Worm (Caenorhabditis elegans): ENCODE measurements around the gene C37E2.10.

The C37E2.10 gene

DNA sequence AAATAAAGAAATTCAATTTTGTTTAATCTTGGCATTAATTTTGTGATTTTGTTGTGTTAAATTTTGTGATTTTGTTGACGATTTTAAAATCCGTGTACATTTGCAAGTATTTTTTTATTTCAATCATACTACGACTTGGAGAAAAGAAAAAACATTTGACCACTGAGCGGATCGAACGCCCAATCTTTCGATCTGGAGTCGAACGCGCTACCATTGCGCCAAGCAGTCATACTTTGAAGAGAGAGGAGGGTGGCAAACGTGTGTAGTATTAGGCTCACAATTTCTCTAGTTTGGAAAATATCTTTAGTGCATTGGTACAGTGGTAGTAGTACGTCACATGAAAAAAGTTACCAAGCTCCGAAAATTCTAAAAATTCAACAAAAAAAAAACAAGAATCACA, 50.0 kb downstream of the C37E2.10 start (continued):
- no peak for TF ChIP-seq lsl-1 (GFP tag; optimal IDR thresholded peaks at IDR 0.05)
- no peak for TF ChIP-seq nhr-80 (tag; optimal IDR thresholded peaks at IDR 0.05)
- peak; percentile 76 for TF ChIP-seq snpc-4 (GFP tag; optimal IDR thresholded peaks at IDR 0.05)
- TF ChIP-seq snpc-4 (tag; optimal IDR thresholded peaks at IDR 0.05), result peak in 2 of 4 experiments; percentile 58 to 77
- no peak for TF ChIP-seq ztf-3 (GFP tag; optimal IDR thresholded peaks at IDR 0.05)
- no peak for TF ChIP-seq madf-3 (GFP tag; IDR thresholded peaks at IDR 0.05)
- no peak for TF ChIP-seq B0336.3 (GFP tag; IDR thresholded peaks at IDR 0.05)
- TF ChIP-seq aptf-3 (GFP tag; IDR thresholded peaks at IDR 0.05), result 0 out of 2 replicates have a peak, but pooled peaks have one; percentile 38
- no peak for TF ChIP-seq F55B11.4 (tag; optimal IDR thresholded peaks at IDR 0.05; ENCODE audit: borderline replicate concordance, insufficient read depth)
- 0 out of 2 replicates have a peak, but pooled peaks have one; percentile 21 for TF ChIP-seq sea-2 (GFP tag; IDR thresholded peaks at IDR 0.05)
- TF ChIP-seq lin-40 (tag; optimal IDR thresholded peaks at IDR 0.05), result no peak
- TF ChIP-seq sdz-38 (tag; optimal IDR thresholded peaks at IDR 0.05), result no peak
- no peak for TF ChIP-seq let-526 (GFP tag; IDR thresholded peaks at IDR 0.05)
- no peak for TF ChIP-seq gei-17 (GFP tag; optimal IDR thresholded peaks at IDR 0.05)
- no peak for TF ChIP-seq ekl-4 (GFP tag; IDR thresholded peaks at IDR 0.05)
- TF ChIP-seq ztf-18 (tag; optimal IDR thresholded peaks at IDR 0.05), result peak; percentile 56
- peak; percentile 88 for TF ChIP-seq nhr-90 (tag; optimal IDR thresholded peaks at IDR 0.05)
- peak; percentile 81 for TF ChIP-seq ztf-25 (GFP tag; IDR thresholded peaks at IDR 0.05)
- TF ChIP-seq lin-54 (GFP tag; optimal IDR thresholded peaks at IDR 0.05), result no peak
- no peak for TF ChIP-seq hlh-12 (tag; optimal IDR thresholded peaks at IDR 0.05)
- no peak for TF ChIP-seq Y95B8A.8 (GFP tag; IDR thresholded peaks at IDR 0.05)
- TF ChIP-seq attf-5 (GFP tag; optimal IDR thresholded peaks at IDR 0.05), result no peak
- peak; percentile 14 for TF ChIP-seq B0035.1 (tag; optimal IDR thresholded peaks at IDR 0.05)
- no peak for TF ChIP-seq nhr-120 (GFP tag; IDR thresholded peaks at IDR 0.05)
- no peak for TF ChIP-seq C17E4.6 (GFP tag; IDR thresholded peaks at IDR 0.05)
- no peak for TF ChIP-seq mcd-1 (GFP tag; IDR thresholded peaks at IDR 0.05)
- TF ChIP-seq hlh-26 (GFP tag; conservative IDR thresholded peaks at IDR 0.05), result no peak
- no peak for TF ChIP-seq pha-4 (tag; optimal IDR thresholded peaks at IDR 0.05)
- TF ChIP-seq attf-3 (GFP tag; conservative IDR thresholded peaks at IDR 0.05), result no peak
- peak; percentile 79 for TF ChIP-seq B0261.1 (tag; optimal IDR thresholded peaks at IDR 0.05)
- no peak for TF ChIP-seq K12H6.12 (tag; optimal IDR thresholded peaks at IDR 0.05)
- TF ChIP-seq lag-1 (GFP tag; IDR thresholded peaks at IDR 0.05), result no peak
- peak; percentile 30 for TF ChIP-seq athp-1 (tag; optimal IDR thresholded peaks at IDR 0.05)
- peak; percentile 48 for TF ChIP-seq nfyb-1 (GFP tag; IDR thresholded peaks at IDR 0.05)
- TF ChIP-seq F49E8.2 (tag; optimal IDR thresholded peaks at IDR 0.05; ENCODE audit: insufficient read depth), result peak; percentile 3
- TF ChIP-seq mes-4 (tag; optimal IDR thresholded peaks at IDR 0.05), result peak; percentile 10
- TF ChIP-seq die-1 (tag; optimal IDR thresholded peaks at IDR 0.05), result peak; percentile 84
- TF ChIP-seq ceh-40 (GFP tag; IDR thresholded peaks at IDR 0.05), result no peak
- TF ChIP-seq ceh-58 (GFP tag; IDR thresholded peaks at IDR 0.05), result no peak
- peak; percentile 77 for TF ChIP-seq snpc-3.4 (tag; optimal IDR thresholded peaks at IDR 0.05)
- no peak for TF ChIP-seq C06A6.2 (GFP tag; conservative IDR thresholded peaks at IDR 0.05)
- no peak for TF ChIP-seq zfh-2 (GFP tag; conservative IDR thresholded peaks at IDR 0.05)
- TF ChIP-seq F52B5.7 (tag; optimal IDR thresholded peaks at IDR 0.05), result no peak
- no peak for TF ChIP-seq ama-1 (optimal IDR thresholded peaks at IDR 0.05)
- peak in 1 of 2 experiments; percentile 27 for TF ChIP-seq ama-1 (GFP tag; optimal IDR thresholded peaks at IDR 0.05)
- TF ChIP-seq ceh-79 (tag; optimal IDR thresholded peaks at IDR 0.05), result no peak
- TF ChIP-seq D2030.7 (GFP tag; IDR thresholded peaks at IDR 0.05), result peak; percentile 47; the same call in 1 of the 2 replicates
- TF ChIP-seq madf-10 (tag; optimal IDR thresholded peaks at IDR 0.05), result peak; percentile 19
- no peak for TF ChIP-seq fkh-3 (tag; optimal IDR thresholded peaks at IDR 0.05)
- TF ChIP-seq ztf-22 (GFP tag; optimal IDR thresholded peaks at IDR 0.05), result no peak
- TF ChIP-seq mxl-1 (tag; optimal IDR thresholded peaks at IDR 0.05), result peak; percentile 40
